Worm (Caenorhabditis elegans): ENCODE results near the gene srx-21.

The srx-21 gene

ce11 chrV:687384-687783, 10.6 kb downstream of the srx-21 start, which contains the start of gene H25P19.1:
Gene H25P19.1, plus strand, starts transcription at chrV:687684.
- TF ChIP-seq lin-39 (tag; optimal IDR thresholded peaks at IDR 0.05) (no peak), R02D3.7 (tag; optimal IDR thresholded peaks at IDR 0.05) (no peak), nhr-6 (tag; optimal IDR thresholded peaks at IDR 0.05) (no peak), blmp-1 (tag; optimal IDR thresholded peaks at IDR 0.05; ENCODE audit: insufficient read depth) (no peak), ceh-82 (tag; optimal IDR thresholded peaks at IDR 0.05) (no peak), fos-1 (tag; optimal IDR thresholded peaks at IDR 0.05) (no peak), egl-27 (tag; optimal IDR thresholded peaks at IDR 0.05) (no peak), elt-3 (tag; optimal IDR thresholded peaks at IDR 0.05) (no peak), ZK546.5 (tag; optimal IDR thresholded peaks at IDR 0.05) (no peak), nhr-23 (tag; optimal IDR thresholded peaks at IDR 0.05) (no peak), nhr-77 (tag; optimal IDR thresholded peaks at IDR 0.05) (no peak), ztf-4 (tag; optimal IDR thresholded peaks at IDR 0.05) (no peak), mab-5 (tag; optimal IDR thresholded peaks at IDR 0.05) (no peak), unc-55 (GFP tag; optimal IDR thresholded peaks at IDR 0.05) (no peak), ama-1 (optimal IDR thresholded peaks at IDR 0.05) (no peak), F13H6.1 (tag; optimal IDR thresholded peaks at IDR 0.05) (no peak), peb-1 (tag; optimal IDR thresholded peaks at IDR 0.05) (no peak), Y55F3AM.14 (GFP tag; optimal IDR thresholded peaks at IDR 0.05) (no peak), nhr-129 (tag; optimal IDR thresholded peaks at IDR 0.05) (no peak)

- TF ChIP-seq ztf-11 (tag; optimal IDR thresholded peaks at IDR 0.05) (no peak), F13H6.1 (tag; optimal IDR thresholded peaks at IDR 0.05) (no peak), skn-1 (tag; optimal IDR thresholded peaks at IDR 0.05) (no peak), ceh-16 (tag; optimal IDR thresholded peaks at IDR 0.05) (no peak), lin-13 (GFP tag; optimal IDR thresholded peaks at IDR 0.05) (no peak)
Observed at ce11 chrV:689538-689937, 12.7 kb downstream of the srx-21 start.

- TF ChIP-seq ceh-16 (tag; optimal IDR thresholded peaks at IDR 0.05), result no peak
- TF ChIP-seq dmd-4 (tag; optimal IDR thresholded peaks at IDR 0.05), result no peak
- TF ChIP-seq crh-2 (tag; optimal IDR thresholded peaks at IDR 0.05), result no peak
- no peak for TF ChIP-seq lsy-2 (tag; optimal IDR thresholded peaks at IDR 0.05)
- no peak for TF ChIP-seq nhr-6 (tag; optimal IDR thresholded peaks at IDR 0.05)
- no peak for TF ChIP-seq nhr-237 (tag; optimal IDR thresholded peaks at IDR 0.05)
- no peak for TF ChIP-seq nhr-10 (tag; optimal IDR thresholded peaks at IDR 0.05)
- TF ChIP-seq ceh-82 (tag; optimal IDR thresholded peaks at IDR 0.05), result no peak
- TF ChIP-seq gmeb-1 (tag; optimal IDR thresholded peaks at IDR 0.05), result no peak
- TF ChIP-seq elt-1 (tag; optimal IDR thresholded peaks at IDR 0.05), result no peak
- TF ChIP-seq lin-13 (GFP tag; optimal IDR thresholded peaks at IDR 0.05), result no peak
- TF ChIP-seq mbf-1 (tag; optimal IDR thresholded peaks at IDR 0.05), result no peak
- TF ChIP-seq F13H6.1 (tag; optimal IDR thresholded peaks at IDR 0.05), result no peak
- TF ChIP-seq sem-4 (tag; optimal IDR thresholded peaks at IDR 0.05), result no peak
- TF ChIP-seq alr-1 (tag; optimal IDR thresholded peaks at IDR 0.05), result no peak
Observed at ce11 chrV:692720-693422, 16.0 kb downstream of the srx-21 start, which contains the start of gene srx-4. Gene srx-4, minus strand, starts transcription at chrV:692770.

- TF ChIP-seq mdl-1 (tag; optimal IDR thresholded peaks at IDR 0.05), result no peak
- TF ChIP-seq peb-1 (tag; optimal IDR thresholded peaks at IDR 0.05), result no peak
- no peak for TF ChIP-seq nhr-21 (tag; optimal IDR thresholded peaks at IDR 0.05)
- no peak for TF ChIP-seq lin-39 (tag; optimal IDR thresholded peaks at IDR 0.05)
- no peak for TF ChIP-seq unc-39 (tag; optimal IDR thresholded peaks at IDR 0.05)
- TF ChIP-seq unc-62 (GFP tag; optimal IDR thresholded peaks at IDR 0.05), result no peak
- no peak for TF ChIP-seq snpc-4 (tag; optimal IDR thresholded peaks at IDR 0.05)
- TF ChIP-seq nhr-12 (tag; optimal IDR thresholded peaks at IDR 0.05), result no peak
- no peak for TF ChIP-seq sma-3 (GFP tag; optimal IDR thresholded peaks at IDR 0.05)
- no peak for TF ChIP-seq nhr-77 (tag; optimal IDR thresholded peaks at IDR 0.05)
- TF ChIP-seq gmeb-1 (tag; optimal IDR thresholded peaks at IDR 0.05), result no peak
- TF ChIP-seq crh-2 (tag; optimal IDR thresholded peaks at IDR 0.05), result no peak
Observed at ce11 chrV:694625-695024, 17.8 kb downstream of the srx-21 start, which contains the start of gene srj-53. Gene srj-53, minus strand, starts transcription at chrV:694725.

All from whole organism, L2 larva.